Worm (Caenorhabditis elegans) whole organism, mixed stage, embryonic: ENCODE measurements around the gene cdf-2.

Experiments used
- elt-1 ChIP-seq: sonication (generic microtip); optimal IDR thresholded peaks from 2 replicates; lab custom pipeline; 2017; ENCODE audit warnings: missing genetic modification characterization, mild to moderate bottlenecking, missing compliant biosample characterization, antibody characterized with exemption, moderate library complexity, borderline replicate concordance; ENCODE audit not compliant: insufficient read depth
- lin-13 ChIP-seq: fragments of 150-350 bp; optimal IDR thresholded peaks from 2 replicates; lab custom pipeline; 2014; ENCODE audit warnings: missing biosample characterization, missing genetic modification characterization
- lin-32 ChIP-seq: fragments of 200-800 bp; sonication (Bioruptor generic); optimal IDR thresholded peaks from 2 replicates; lab custom pipeline; 2018; ENCODE audit warnings: mild to moderate bottlenecking, missing genetic modification characterization, missing compliant biosample characterization
- nhr-12 ChIP-seq: fragments of 150-350 bp; optimal IDR thresholded peaks from 2 replicates; lab custom pipeline; 2014; ENCODE audit warnings: missing biosample characterization, missing genetic modification characterization
- nhr-237 ChIP-seq: fragments of 150-350 bp; optimal IDR thresholded peaks from 2 replicates; lab custom pipeline; 2014; ENCODE audit warnings: missing biosample characterization, missing genetic modification characterization
- nhr-76 ChIP-seq: sonication (generic microtip); optimal IDR thresholded peaks from 2 replicates; lab custom pipeline; 2017; ENCODE audit warnings: missing biosample characterization, missing genetic modification characterization
- snpc-4 ChIP-seq: fragments of 150-350 bp; optimal IDR thresholded peaks from 2 replicates; lab custom pipeline; 2014; ENCODE audit warnings: missing biosample characterization, missing genetic modification characterization
- sptf-1 ChIP-seq: sonication (generic microtip); optimal IDR thresholded peaks from 2 replicates; lab custom pipeline; 2017; ENCODE audit warnings: mild to moderate bottlenecking, missing genetic modification characterization, moderate library complexity, missing compliant biosample characterization
- unc-120 ChIP-seq: sonication (generic microtip); optimal IDR thresholded peaks from 2 replicates; lab custom pipeline; 2017; ENCODE audit warnings: missing genetic modification characterization, missing compliant biosample characterization; ENCODE audit not compliant: poor library complexity, severe bottlenecking
- unc-62 ChIP-seq: fragments of 150-350 bp; optimal IDR thresholded peaks from 2 replicates; lab custom pipeline; 2014; ENCODE audit warnings: missing biosample characterization, missing genetic modification reagents, missing genetic modification characterization

DNA sequence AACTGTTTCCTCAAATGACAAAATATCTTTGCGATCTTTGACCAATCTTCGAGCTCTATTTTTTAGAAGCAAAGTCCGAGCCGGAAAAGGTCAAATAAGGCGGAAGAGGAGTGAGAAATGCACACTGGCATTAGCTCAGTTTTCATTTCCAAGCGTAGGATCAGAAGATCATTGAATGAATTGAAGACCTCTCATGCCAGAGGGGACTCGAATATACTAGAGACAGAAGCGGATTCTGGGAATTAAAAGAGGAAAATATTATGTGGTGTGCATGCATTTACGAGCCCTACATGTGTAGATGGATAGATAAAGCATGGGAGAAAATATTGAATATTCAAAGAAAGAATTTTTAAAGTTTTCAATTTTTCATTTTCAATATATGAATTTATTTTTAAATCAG lies 46.7 kb upstream of the cdf-2 start:
- TF ChIP-seq nhr-237 (tag; lab: Kevin White, UChicago) = no peak
- TF ChIP-seq unc-62 (GFP tag; lab: Kevin White, UChicago) = no peak
- no peak for TF ChIP-seq lin-32 (GFP tag; lab: Kevin White, UChicago)
- no peak for TF ChIP-seq sptf-1 (tag; lab: Kevin White, UChicago)
- no peak for TF ChIP-seq nhr-12 (tag; lab: Kevin White, UChicago)
- TF ChIP-seq elt-1 = no peak
- TF ChIP-seq lin-13 (tag; lab: Kevin White, UChicago) = no peak
- no peak for TF ChIP-seq nhr-76 (tag; lab: Kevin White, UChicago)
- no peak for TF ChIP-seq unc-120 (tag; lab: Kevin White, UChicago)
- TF ChIP-seq snpc-4 = no peak
